Worm (Caenorhabditis elegans): Measurements from ENCODE around the gene npr-34.

The npr-34 gene

DNA sequence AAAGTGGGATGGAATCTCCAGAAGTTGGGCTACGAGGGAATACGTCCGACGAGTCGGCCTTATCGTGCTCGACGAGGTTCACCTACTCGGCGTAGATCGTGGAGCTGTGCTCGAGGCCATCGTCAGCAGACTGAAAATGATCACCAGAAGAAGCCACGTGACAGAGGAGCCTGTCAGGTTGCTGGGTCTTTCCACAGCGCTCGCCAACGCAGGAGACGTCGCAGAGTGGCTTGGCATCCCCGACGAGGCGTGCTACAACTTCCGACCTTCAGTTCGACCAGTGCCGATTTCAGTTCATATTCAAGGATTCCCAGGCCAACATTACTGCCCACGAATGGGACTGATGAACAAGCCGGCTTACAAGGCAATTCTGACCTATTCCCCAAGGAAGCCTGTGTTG lies 32.1 kb upstream of the npr-34 start:
- TF ChIP-seq aly-2 (tag; optimal IDR thresholded peaks at IDR 0.05) (no peak), R02D3.7 (tag; optimal IDR thresholded peaks at IDR 0.05) (no peak), ceh-28 (tag; optimal IDR thresholded peaks at IDR 0.05) (no peak), nhr-25 (tag; optimal IDR thresholded peaks at IDR 0.05) (no peak), lin-39 (tag; optimal IDR thresholded peaks at IDR 0.05) (no peak), pha-4 (tag; optimal IDR thresholded peaks at IDR 0.05) (no peak)

ce11 chrII:14768804-14769203 lies 29.8 kb upstream of the npr-34 start:
- TF ChIP-seq nhr-237 (tag; optimal IDR thresholded peaks at IDR 0.05) (no peak), pha-4 (tag; optimal IDR thresholded peaks at IDR 0.05) (no peak), ceh-28 (tag; optimal IDR thresholded peaks at IDR 0.05) (peak; percentile 78), nhr-11 (tag; optimal IDR thresholded peaks at IDR 0.05) (no peak)

ce11 chrII:14757711-14758110 lies 18.7 kb upstream of the npr-34 start, which contains the start of gene Y54E2A.5:
Gene Y54E2A.5 (minus strand): TSS chrII:14757811.
- TF ChIP-seq ceh-16 (tag; optimal IDR thresholded peaks at IDR 0.05), result no peak
- TF ChIP-seq aly-2 (tag; optimal IDR thresholded peaks at IDR 0.05), result no peak
- TF ChIP-seq sea-2 (GFP tag; optimal IDR thresholded peaks at IDR 0.05), result no peak
- no peak for TF ChIP-seq ceh-9 (tag; optimal IDR thresholded peaks at IDR 0.05)
- no peak for TF ChIP-seq nhr-11 (tag; optimal IDR thresholded peaks at IDR 0.05)
- TF ChIP-seq fos-1 (tag; optimal IDR thresholded peaks at IDR 0.05), result no peak
- TF ChIP-seq nhr-28 (tag; optimal IDR thresholded peaks at IDR 0.05), result no peak
- no peak for TF ChIP-seq elt-2 (tag; optimal IDR thresholded peaks at IDR 0.05)
- TF ChIP-seq ztf-11 (tag; optimal IDR thresholded peaks at IDR 0.05), result no peak
- no peak for TF ChIP-seq mml-1 (tag; optimal IDR thresholded peaks at IDR 0.05)
- no peak for TF ChIP-seq nhr-43 (tag; optimal IDR thresholded peaks at IDR 0.05; ENCODE audit: poor library complexity, severe bottlenecking)
- no peak for TF ChIP-seq fkh-2 (tag; optimal IDR thresholded peaks at IDR 0.05)
- TF ChIP-seq tbx-2 (tag; optimal IDR thresholded peaks at IDR 0.05), result no peak
- TF ChIP-seq eor-1 (tag; optimal IDR thresholded peaks at IDR 0.05), result no peak

DNA sequence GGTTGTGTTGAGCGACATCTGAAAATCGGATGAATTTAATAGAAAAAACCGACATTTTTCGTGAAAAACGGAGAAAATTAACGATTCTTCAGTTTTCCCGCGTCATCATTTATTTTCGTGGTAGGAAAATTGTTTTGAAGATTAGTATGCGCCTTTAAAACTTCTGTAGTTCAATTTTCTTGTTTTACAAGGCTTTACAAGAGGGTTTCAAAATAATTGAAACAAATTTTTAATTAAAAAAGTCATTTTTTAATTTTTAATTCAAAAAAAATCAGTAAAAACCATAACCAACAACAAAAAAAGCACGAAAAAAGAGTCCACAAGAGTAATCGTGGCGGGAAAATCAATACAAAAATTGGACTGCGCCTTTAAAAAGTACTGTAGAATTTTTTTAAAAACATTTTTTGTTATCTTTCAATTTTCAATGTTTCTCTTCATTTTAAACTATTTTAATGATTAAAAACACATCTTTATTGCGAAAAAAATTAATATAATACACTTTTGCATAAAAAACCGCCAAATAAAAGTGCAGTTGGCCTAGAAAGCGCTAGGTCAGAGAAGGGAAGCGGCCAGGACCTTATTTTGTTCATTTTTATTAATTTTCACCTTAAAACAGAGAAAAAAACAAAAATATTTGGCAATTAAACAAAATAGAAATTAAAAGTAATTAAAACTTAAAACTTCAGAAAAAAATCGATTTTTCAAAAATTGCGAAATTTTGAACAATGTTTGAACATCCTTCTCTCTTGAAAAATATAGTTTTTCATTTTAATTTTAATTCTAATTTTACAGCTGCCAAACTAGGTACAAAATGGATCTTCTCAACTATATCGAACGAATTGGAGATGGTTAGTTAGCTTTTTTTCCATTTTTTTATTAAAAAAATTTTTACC lies 15.1 kb upstream of the npr-34 start, which contains the start of the genes tac-1 and Y54E2A.4:
TSS of gene tac-1 (minus strand) at position 20 of the 893 bp plus-strand sequence.
TSS of gene Y54E2A.4 (plus strand) at position 765 of the 893 bp plus-strand sequence.
- TF ChIP-seq lin-39 (tag; optimal IDR thresholded peaks at IDR 0.05) (no peak), lin-15B (tag; optimal IDR thresholded peaks at IDR 0.05) (peak; percentile 12), pha-4 (tag; optimal IDR thresholded peaks at IDR 0.05) (peak; percentile 36)

DNA sequence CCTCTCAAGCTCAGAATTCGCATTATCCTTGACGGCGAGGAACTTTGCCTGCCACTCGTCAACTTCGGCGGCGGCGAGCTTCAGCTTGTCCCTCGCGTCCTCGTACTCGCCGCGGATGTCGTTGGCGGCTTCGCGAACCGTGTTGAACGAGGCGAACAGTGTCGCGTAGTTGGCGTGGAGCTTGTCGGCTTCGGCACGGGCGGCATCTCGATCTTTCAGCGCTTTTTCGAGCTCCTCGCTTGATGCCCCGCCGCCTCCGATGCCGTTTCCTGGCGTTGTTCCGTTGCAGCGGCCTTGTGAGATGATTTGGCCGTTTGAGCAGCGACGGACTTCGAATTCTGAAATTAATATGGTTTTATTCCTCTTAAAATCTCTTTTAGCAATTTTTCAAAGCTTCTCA lies 14.2 kb upstream of the npr-34 start:
- TF ChIP-seq pha-4 (tag; optimal IDR thresholded peaks at IDR 0.05) (no peak), R02D3.7 (tag; optimal IDR thresholded peaks at IDR 0.05) (no peak), nhr-77 (tag; optimal IDR thresholded peaks at IDR 0.05) (no peak), ztf-4 (tag; optimal IDR thresholded peaks at IDR 0.05) (no peak), fkh-10 (GFP tag; optimal IDR thresholded peaks at IDR 0.05) (no peak), nhr-12 (tag; optimal IDR thresholded peaks at IDR 0.05) (no peak), egl-27 (tag; optimal IDR thresholded peaks at IDR 0.05) (no peak), fkh-2 (tag; optimal IDR thresholded peaks at IDR 0.05) (no peak), elt-2 (tag; optimal IDR thresholded peaks at IDR 0.05) (no peak), hmg-11 (tag; optimal IDR thresholded peaks at IDR 0.05) (no peak), nhr-43 (tag; optimal IDR thresholded peaks at IDR 0.05; ENCODE audit: poor library complexity, severe bottlenecking) (no peak)

ce11 chrII:14752187-14752959 lies 13.3 kb upstream of the npr-34 start, which contains the start of gene smg-9:
Gene smg-9 (minus strand): TSS chrII:14752849.
- no peak for TF ChIP-seq lsy-12 (tag; optimal IDR thresholded peaks at IDR 0.05)
- no peak for TF ChIP-seq ceh-16 (tag; optimal IDR thresholded peaks at IDR 0.05)
- no peak for TF ChIP-seq nhr-23 (tag; optimal IDR thresholded peaks at IDR 0.05)
- TF ChIP-seq tbx-2 (tag; optimal IDR thresholded peaks at IDR 0.05), result no peak
- TF ChIP-seq unc-62 (GFP tag; optimal IDR thresholded peaks at IDR 0.05), result no peak
- TF ChIP-seq R02D3.7 (tag; optimal IDR thresholded peaks at IDR 0.05), result no peak
- TF ChIP-seq ztf-4 (tag; optimal IDR thresholded peaks at IDR 0.05), result no peak
- TF ChIP-seq elt-2 (tag; optimal IDR thresholded peaks at IDR 0.05), result no peak
- no peak for TF ChIP-seq hmg-11 (tag; optimal IDR thresholded peaks at IDR 0.05)
- no peak for TF ChIP-seq unc-39 (tag; optimal IDR thresholded peaks at IDR 0.05)
- TF ChIP-seq sea-2 (GFP tag; optimal IDR thresholded peaks at IDR 0.05), result no peak
- TF ChIP-seq ztf-11 (tag; optimal IDR thresholded peaks at IDR 0.05), result no peak
- TF ChIP-seq eor-1 (tag; optimal IDR thresholded peaks at IDR 0.05), result no peak
- TF ChIP-seq lin-15B (tag; optimal IDR thresholded peaks at IDR 0.05), result no peak
- no peak for TF ChIP-seq fkh-2 (tag; optimal IDR thresholded peaks at IDR 0.05)
- TF ChIP-seq egl-27 (tag; optimal IDR thresholded peaks at IDR 0.05), result no peak
- TF ChIP-seq ama-1 (optimal IDR thresholded peaks at IDR 0.05), result no peak

All from whole organism, L3 larva.